Fruit fly (Drosophila melanogaster) Kc167 (cell line): Measurements from ENCODE around the gene CG18476.

Experiments used
- Sin3A ChIP-seq: fragments of >200 bp; optimal IDR thresholded peaks from 2 replicates; lab custom pipeline; 2018; ENCODE audit warnings: missing external identifiers
- h ChIP-seq: fragments of >200 bp; optimal IDR thresholded peaks from 3 replicates; lab custom pipeline; 2018; ENCODE audit warnings: missing external identifiers
- insv ChIP-seq: fragments of >200 bp; optimal IDR thresholded peaks from 3 replicates; lab custom pipeline; 2018; ENCODE audit warnings: missing external identifiers
- psq ChIP-seq: fragments of >200 bp; optimal IDR thresholded peaks from 2 replicates; lab custom pipeline; 2017; ENCODE audit warnings: missing external identifiers
- ttk ChIP-seq: sonication (Bioruptor generic); optimal IDR thresholded peaks from 2 replicates; lab custom pipeline; 2017; ENCODE audit warnings: missing external identifiers

dm6 chr3R:11639946-11640588 is 37.8 kb downstream of the CG18476 start:
- no peak for TF ChIP-seq h (lab: Kevin White, UChicago)
- no peak for TF ChIP-seq insv (lab: Kevin White, UChicago)
- no peak for TF ChIP-seq Sin3A
- no peak for TF ChIP-seq ttk (lab: Kevin White, UChicago)
- TF ChIP-seq psq (lab: Kevin White, UChicago) = no peak
